Worm (Caenorhabditis elegans) whole organism, late embryonic: ENCODE measurements around the gene cchl-1.

ENCODE experiments used
- F13H6.1 ChIP-seq: sonication (generic microtip); optimal IDR thresholded peaks from 2 replicates; lab custom pipeline; 2016; ENCODE audit warnings: missing genetic modification characterization, missing compliant biosample characterization
- K09A11.1 ChIP-seq: sonication (generic microtip); optimal IDR thresholded peaks from 2 replicates; lab custom pipeline; 2017; ENCODE audit warnings: antibody characterized with exemption, mild to moderate bottlenecking, missing genetic modification characterization, missing compliant biosample characterization; ENCODE audit not compliant: insufficient read depth
- T23F11.4 ChIP-seq: fragments of 200-800 bp; sonication (Bioruptor generic); optimal IDR thresholded peaks from 2 replicates; lab custom pipeline; 2018; ENCODE audit warnings: mild to moderate bottlenecking, missing genetic modification characterization, missing compliant biosample characterization
- ama-1 ChIP-seq: fragments of 150-350 bp; optimal IDR thresholded peaks from 2 replicates; lab custom pipeline; 2014
- ceh-2 ChIP-seq: sonication (generic microtip); optimal IDR thresholded peaks from 2 replicates; lab custom pipeline; 2016; ENCODE audit warnings: missing genotype, missing genetic modification characterization, missing compliant biosample characterization
- ceh-22 ChIP-seq: sonication (generic microtip); optimal IDR thresholded peaks from 2 replicates; lab custom pipeline; 2017; ENCODE audit warnings: missing biosample characterization, missing genetic modification characterization
- ceh-45 ChIP-seq: fragments of 200-800 bp; sonication (Bioruptor generic); IDR thresholded peaks from 2 replicates; pipeline ENCODE4 v1.3.6; 2022; ENCODE audit warnings: missing genetic modification reagents, missing genetic modification characterization, missing compliant biosample characterization
- ceh-48 ChIP-seq: sonication (generic microtip); optimal IDR thresholded peaks from 2 replicates; lab custom pipeline; 2016; ENCODE audit warnings: missing genetic modification characterization, inconsistent platforms, missing compliant biosample characterization
- ceh-9 ChIP-seq: sonication (generic microtip); optimal IDR thresholded peaks from 2 replicates; lab custom pipeline; 2016; ENCODE audit warnings: mild to moderate bottlenecking, missing genetic modification characterization, inconsistent platforms, missing compliant biosample characterization
- che-1 ChIP-seq: sonication (generic microtip); optimal IDR thresholded peaks from 2 replicates; lab custom pipeline; 2016; ENCODE audit warnings: mild to moderate bottlenecking, missing genetic modification characterization, missing compliant biosample characterization
- dmd-4 ChIP-seq: sonication (generic microtip); optimal IDR thresholded peaks from 2 replicates; lab custom pipeline; 2016; ENCODE audit warnings: borderline replicate concordance, missing genetic modification characterization, missing compliant biosample characterization
- dve-1 ChIP-seq: sonication (generic microtip); optimal IDR thresholded peaks from 2 replicates; lab custom pipeline; 2017; ENCODE audit warnings: antibody characterized with exemption, mild to moderate bottlenecking, missing genetic modification characterization, missing compliant biosample characterization
- elt-2 ChIP-seq: sonication (generic microtip); optimal IDR thresholded peaks from 2 replicates; lab custom pipeline; 2016; ENCODE audit warnings: missing genetic modification reagents, missing genetic modification characterization, missing compliant biosample characterization
- elt-4 ChIP-seq: sonication (generic microtip); optimal IDR thresholded peaks from 2 replicates; lab custom pipeline; 2016; ENCODE audit warnings: missing genetic modification characterization, missing compliant biosample characterization
- eyg-1 ChIP-seq: sonication (generic microtip); optimal IDR thresholded peaks from 2 replicates; lab custom pipeline; 2016; ENCODE audit warnings: missing genotype, missing genetic modification characterization, missing compliant biosample characterization
- fax-1 ChIP-seq: sonication (generic microtip); optimal IDR thresholded peaks from 2 replicates; lab custom pipeline; 2016; ENCODE audit warnings: missing genotype, missing genetic modification characterization, missing compliant biosample characterization
- fkh-6 ChIP-seq: sonication (generic microtip); optimal IDR thresholded peaks from 2 replicates; lab custom pipeline; 2016; ENCODE audit warnings: missing genetic modification characterization, missing compliant biosample characterization
- gmeb-2 ChIP-seq: sonication (generic microtip); optimal IDR thresholded peaks from 2 replicates; lab custom pipeline; 2016; ENCODE audit warnings: missing genetic modification characterization, inconsistent platforms, missing compliant biosample characterization
- hlh-15 ChIP-seq: sonication (generic microtip); optimal IDR thresholded peaks from 2 replicates; lab custom pipeline; 2016; ENCODE audit warnings: missing genetic modification characterization, missing compliant biosample characterization
- hlh-30 ChIP-seq: sonication (generic microtip); optimal IDR thresholded peaks from 2 replicates; lab custom pipeline; 2017; ENCODE audit warnings: antibody characterized with exemption, missing genetic modification characterization, missing compliant biosample characterization; ENCODE audit not compliant: insufficient read depth
- hlh-8 ChIP-seq: sonication (generic microtip); optimal IDR thresholded peaks from 2 replicates; lab custom pipeline; 2016; ENCODE audit warnings: missing genotype, missing genetic modification characterization, missing compliant biosample characterization
- lim-6 ChIP-seq: sonication (generic microtip); optimal IDR thresholded peaks from 2 replicates; lab custom pipeline; 2016; ENCODE audit warnings: missing genetic modification characterization, missing compliant biosample characterization
- nfya-1 ChIP-seq: sonication (generic microtip); optimal IDR thresholded peaks from 2 replicates; lab custom pipeline; 2017; ENCODE audit warnings: missing genetic modification characterization, mild to moderate bottlenecking, missing compliant biosample characterization, antibody characterized with exemption, moderate library complexity
- pag-3 ChIP-seq: sonication (generic microtip); optimal IDR thresholded peaks from 2 replicates; lab custom pipeline; 2016; ENCODE audit warnings: missing compliant biosample characterization, missing genetic modification characterization, borderline replicate concordance
- pat-9 ChIP-seq: fragments of 200-800 bp; sonication (Bioruptor generic); optimal IDR thresholded peaks from 2 replicates; lab custom pipeline; 2018; ENCODE audit warnings: mild to moderate bottlenecking, missing genetic modification characterization, moderate library complexity, missing compliant biosample characterization
- pha-2 ChIP-seq: sonication (generic microtip); optimal IDR thresholded peaks from 2 replicates; lab custom pipeline; 2017; ENCODE audit warnings: mild to moderate bottlenecking, missing genetic modification characterization, missing compliant biosample characterization
- sdc-2 ChIP-seq: sonication (generic microtip); optimal IDR thresholded peaks from 2 replicates; lab custom pipeline; 2016; ENCODE audit warnings: missing genotype, missing genetic modification characterization, missing compliant biosample characterization
- sox-2 ChIP-seq: fragments of 200-800 bp; sonication (Bioruptor generic); IDR thresholded peaks from 2 replicates; pipeline ENCODE4 v1.3.6; 2022; ENCODE audit warnings: missing genetic modification reagents, missing genetic modification characterization, missing compliant biosample characterization
- syd-9 ChIP-seq: sonication (generic microtip); optimal IDR thresholded peaks from 2 replicates; lab custom pipeline; 2016; ENCODE audit warnings: mild to moderate bottlenecking, missing genetic modification characterization, moderate library complexity, missing compliant biosample characterization
- tbx-2 ChIP-seq: sonication (generic microtip); optimal IDR thresholded peaks from 2 replicates; lab custom pipeline; 2016; ENCODE audit warnings: missing genetic modification characterization, missing compliant biosample characterization
- tbx-7 ChIP-seq: sonication (generic microtip); optimal IDR thresholded peaks from 2 replicates; lab custom pipeline; 2016; ENCODE audit warnings: missing genotype, missing genetic modification characterization, missing compliant biosample characterization
- unc-42 ChIP-seq: sonication (generic microtip); optimal IDR thresholded peaks from 2 replicates; lab custom pipeline; 2016; ENCODE audit warnings: missing genotype, missing genetic modification characterization, missing compliant biosample characterization
- unc-86 ChIP-seq: sonication (generic microtip); optimal IDR thresholded peaks from 2 replicates; lab custom pipeline; 2016; ENCODE audit warnings: missing genetic modification characterization, missing compliant biosample characterization

Gene cchl-1

DNA sequence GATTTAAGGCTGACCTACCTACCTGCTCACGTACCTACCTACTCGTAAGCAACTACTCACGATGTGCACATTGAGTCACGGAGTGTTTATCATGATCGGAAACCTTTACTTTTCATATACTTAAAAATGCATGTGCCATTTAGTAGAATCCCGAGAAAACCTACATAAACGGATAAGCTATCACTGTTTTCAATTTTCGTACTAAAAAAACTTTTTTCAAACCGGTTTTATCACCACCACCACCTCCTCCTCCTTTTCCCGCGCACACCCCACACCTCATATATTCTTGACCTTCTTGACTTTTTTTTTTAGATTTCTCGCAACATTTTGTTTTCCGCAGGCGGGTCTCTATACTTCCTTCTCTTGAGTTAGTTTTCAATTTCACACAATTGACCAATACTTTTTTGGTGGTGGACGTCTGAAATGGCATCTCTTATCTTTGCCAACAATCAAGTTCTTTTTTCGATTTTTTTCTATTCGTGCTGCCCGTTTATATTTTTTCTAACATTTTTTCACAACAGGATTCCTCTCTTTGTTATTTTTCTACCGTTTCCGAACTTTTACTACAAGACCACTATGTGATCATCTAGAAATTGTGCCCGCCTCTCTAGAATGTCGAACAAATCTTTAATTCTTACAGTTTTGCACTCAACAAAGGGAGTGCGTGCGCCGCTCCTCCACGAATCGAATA is 33.5 kb downstream of the cchl-1 start, which contains the start of gene srap-1:
Gene srap-1, plus strand, starts transcription at position 641 of the 691 bp plus-strand sequence.
- TF ChIP-seq hlh-8 (tag; lab: Kevin White, UChicago), result no peak
- TF ChIP-seq tbx-2 (tag; lab: Kevin White, UChicago), result no peak
- TF ChIP-seq unc-42 (tag; lab: Kevin White, UChicago), result no peak
- no peak for TF ChIP-seq fkh-6 (tag; lab: Kevin White, UChicago)
- TF ChIP-seq ama-1, result no peak
- no peak for TF ChIP-seq ceh-22 (tag; lab: Kevin White, UChicago)
- TF ChIP-seq T23F11.4 (GFP tag; lab: Kevin White, UChicago), result no peak
- TF ChIP-seq sdc-2 (tag; lab: Kevin White, UChicago), result no peak
- no peak for TF ChIP-seq gmeb-2 (tag; lab: Kevin White, UChicago)
- TF ChIP-seq dmd-4 (tag; lab: Kevin White, UChicago), result no peak
- no peak for TF ChIP-seq ceh-9 (tag; lab: Kevin White, UChicago)
- TF ChIP-seq dve-1 (tag; lab: Kevin White, UChicago), result no peak
- no peak for TF ChIP-seq ceh-2
- no peak for TF ChIP-seq fax-1 (tag; lab: Kevin White, UChicago)
- no peak for TF ChIP-seq lim-6 (tag; lab: Kevin White, UChicago)
- TF ChIP-seq ceh-48 (tag; lab: Kevin White, UChicago), result no peak
- TF ChIP-seq syd-9 (tag; lab: Kevin White, UChicago), result no peak

DNA sequence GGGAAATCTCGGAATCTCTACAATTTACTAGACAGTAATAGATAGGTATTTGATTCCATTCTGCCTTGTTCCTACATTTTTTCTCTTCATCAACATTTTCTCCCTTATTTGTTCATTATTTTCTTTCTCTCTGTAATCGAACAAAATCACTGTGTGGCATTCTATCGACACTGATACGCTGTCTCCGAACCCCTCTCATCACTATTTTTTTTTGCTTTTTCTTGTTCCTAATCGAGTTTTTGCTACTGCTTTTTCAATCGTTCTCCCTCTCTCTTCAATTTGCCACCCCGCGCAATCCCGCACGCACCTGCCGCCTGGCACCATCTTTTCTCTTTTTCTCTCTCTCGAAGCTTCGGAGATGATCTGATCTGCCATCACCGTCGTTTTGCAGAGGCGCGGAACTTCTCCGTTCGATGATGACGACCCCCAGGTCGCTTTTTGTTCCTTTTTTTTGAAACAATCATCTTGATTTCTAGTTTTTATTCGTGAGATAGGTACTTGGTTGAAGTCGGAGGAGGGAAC is 35.9 kb downstream of the cchl-1 start:
- no peak for TF ChIP-seq sox-2 (GFP tag; lab: Robert Waterston, UW)
- TF ChIP-seq tbx-7 (tag; lab: Kevin White, UChicago), result no peak
- TF ChIP-seq eyg-1 (tag; lab: Kevin White, UChicago), result no peak
- TF ChIP-seq pat-9, result no peak
- TF ChIP-seq elt-2 (tag; lab: Kevin White, UChicago), result no peak
- no peak for TF ChIP-seq hlh-15 (tag; lab: Kevin White, UChicago)
- TF ChIP-seq gmeb-2 (tag; lab: Kevin White, UChicago), result no peak
- TF ChIP-seq sdc-2 (tag; lab: Kevin White, UChicago), result no peak
- TF ChIP-seq ama-1, result no peak
- no peak for TF ChIP-seq hlh-30
- TF ChIP-seq unc-86 (tag; lab: Kevin White, UChicago), result no peak

DNA sequence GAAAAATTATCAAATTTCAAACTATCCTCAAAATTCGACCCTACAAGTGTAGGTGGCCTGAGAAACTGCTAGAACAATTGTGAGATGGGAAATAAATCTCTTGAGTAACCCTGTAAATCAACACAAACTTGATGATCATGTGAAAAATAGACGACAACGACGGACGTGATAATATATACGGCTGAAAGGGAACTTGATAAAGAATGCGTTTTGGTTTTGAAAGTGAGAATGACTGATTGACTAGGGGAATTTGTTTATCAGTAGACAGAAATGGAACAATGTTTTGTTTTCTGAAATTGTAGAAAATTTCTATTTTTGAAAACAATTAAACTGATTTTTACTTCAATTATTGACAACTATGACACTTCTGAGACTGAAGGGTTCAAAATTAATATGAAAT is 42.7 kb downstream of the cchl-1 start:
- TF ChIP-seq ceh-45 (GFP tag; lab: Robert Waterston, UW), result no peak
- TF ChIP-seq nfya-1 (tag; lab: Kevin White, UChicago), result no peak
- TF ChIP-seq elt-4 (tag; lab: Kevin White, UChicago), result no peak
- TF ChIP-seq tbx-7 (tag; lab: Kevin White, UChicago), result no peak
- TF ChIP-seq tbx-2 (tag; lab: Kevin White, UChicago), result no peak

DNA sequence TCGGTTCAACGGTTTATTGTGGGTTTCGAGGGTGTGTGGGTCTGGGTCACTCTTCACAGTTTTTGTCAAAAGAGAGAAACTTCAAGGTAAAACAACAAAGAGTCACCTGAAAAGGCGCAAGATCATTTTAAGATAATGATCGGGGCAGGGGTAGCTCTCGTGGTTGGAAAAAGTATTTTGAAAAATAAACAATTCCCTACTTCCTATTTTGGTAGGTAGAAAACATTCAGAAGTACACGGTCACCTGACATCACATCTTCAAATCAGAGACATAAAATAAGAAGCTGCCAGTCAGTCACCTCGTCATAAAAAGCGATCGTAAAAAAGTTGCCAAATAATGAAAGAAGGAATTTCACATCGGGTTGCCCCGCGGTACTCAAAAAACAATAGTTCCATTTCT is 43.7 kb downstream of the cchl-1 start:
- TF ChIP-seq K09A11.1 (tag; lab: Kevin White, UChicago) (no peak), pha-2 (tag; lab: Kevin White, UChicago) (no peak), che-1 (tag; lab: Kevin White, UChicago) (no peak), ceh-45 (GFP tag; lab: Robert Waterston, UW) (no peak), F13H6.1 (tag; lab: Kevin White, UChicago) (no peak), pag-3 (no peak), ceh-22 (tag; lab: Kevin White, UChicago) (no peak)
